Worm (Caenorhabditis elegans): ENCODE data around the gene W01B6.8.

DNA sequence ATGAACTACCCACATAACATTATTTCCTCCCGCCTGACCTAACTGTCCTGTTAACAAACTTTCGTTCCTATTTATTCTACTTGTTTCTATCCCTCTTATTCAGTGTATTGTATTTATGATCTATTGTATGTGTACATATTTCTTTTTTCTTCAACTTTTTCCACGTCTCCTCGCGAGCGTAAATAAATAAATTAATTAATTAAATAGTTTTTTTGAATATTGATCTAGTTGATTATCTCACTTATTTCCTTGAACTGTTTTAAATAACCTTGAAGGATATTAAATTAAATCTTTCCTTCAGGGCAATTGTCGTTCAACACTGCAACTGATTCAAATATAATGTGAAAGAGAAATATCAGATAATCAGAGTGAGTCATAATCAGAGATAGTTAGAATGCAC, 41.3 kb downstream of the W01B6.8 start, which contains the start of gene frk-1:
- TF ChIP-seq flt-1 (GFP tag; IDR thresholded peaks at IDR 0.05) (no peak), klf-2 (GFP tag; conservative IDR thresholded peaks at IDR 0.05) (no peak), tab-1 (GFP tag; IDR thresholded peaks at IDR 0.05) (no peak), T22C8.4 (GFP tag; IDR thresholded peaks at IDR 0.05) (no peak), ref-1 (GFP tag; conservative IDR thresholded peaks at IDR 0.05) (no peak), ztf-23 (GFP tag; IDR thresholded peaks at IDR 0.05) (no peak), cog-1 (tag; optimal IDR thresholded peaks at IDR 0.05) (no peak)
